Fruit fly (Drosophila melanogaster) whole organism: Measurements from ENCODE around the gene cav.

Source experiments
- CG8478 ChIP-seq: fragments of >200 bp; optimal IDR thresholded peaks from 2 replicates; lab custom pipeline; 2018; ENCODE audit warnings: inconsistent platforms
- Dll ChIP-seq: fragments of >200 bp; optimal IDR thresholded peaks from 2 replicates; lab custom pipeline; 2017
- EcR ChIP-seq, 2 experiments: fragments of >200 bp; optimal IDR thresholded peaks; 2 replicates each; lab custom pipeline; 2017; ENCODE audit warnings: missing biosample characterization in 2 of 2, missing genetic modification characterization in 2 of 2, missing genetic modification reagents in 2 of 2
- pan ChIP-seq: fragments of >200 bp; optimal IDR thresholded peaks from 2 replicates; lab custom pipeline; 2017
- psq ChIP-seq: fragments of >200 bp; optimal IDR thresholded peaks from 2 replicates; lab custom pipeline; 2017
- usp ChIP-seq: fragments of >200 bp; optimal IDR thresholded peaks from 2 replicates; lab custom pipeline; 2017; ENCODE audit warnings: missing biosample characterization, missing genetic modification characterization, mixed read lengths

DNA sequence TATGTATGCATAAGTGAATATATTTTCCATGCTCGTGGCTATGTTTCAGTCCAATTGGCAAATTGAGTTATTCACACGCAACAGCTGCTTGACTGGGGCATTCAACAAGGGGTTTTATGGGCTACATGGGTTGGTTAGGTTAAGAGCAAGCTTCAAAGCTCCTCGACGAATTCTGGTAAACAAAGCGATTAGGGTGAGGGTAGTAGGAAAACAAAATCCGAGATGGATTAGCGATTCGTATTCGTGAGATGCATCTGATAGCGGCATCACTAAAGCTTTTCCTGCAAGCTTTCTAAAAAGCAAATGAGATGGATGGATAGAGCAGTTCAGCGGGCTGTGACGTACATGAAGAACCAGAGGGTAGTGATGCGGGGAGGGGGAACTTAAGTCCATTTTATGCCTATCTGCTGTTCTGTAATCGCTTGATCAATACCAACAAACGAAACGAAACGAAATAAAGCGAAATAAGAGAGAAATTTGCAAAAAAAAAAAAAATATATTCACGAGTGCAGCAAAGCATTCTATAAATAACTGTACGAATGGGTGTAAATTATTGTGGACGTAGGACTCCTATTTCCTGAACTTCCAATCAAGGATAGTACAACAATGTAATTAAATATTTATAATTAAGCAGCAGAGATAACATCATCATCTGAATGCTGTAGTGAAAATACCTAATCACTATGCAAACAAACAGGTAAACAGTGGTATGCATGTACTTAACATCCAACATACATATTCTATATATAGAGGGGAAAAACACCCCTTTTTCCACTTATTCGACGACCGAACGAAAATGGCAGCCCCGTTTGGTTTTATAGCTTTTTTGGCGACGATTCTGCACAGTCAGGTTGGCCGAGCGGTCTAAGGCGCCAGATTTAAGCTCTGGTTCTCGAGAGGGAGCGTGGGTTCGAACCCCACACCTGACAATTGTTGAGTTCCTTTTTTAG is 43.8 kb downstream of the cav start:
- TF ChIP-seq psq (lab: Kevin White, UChicago): no peak
- no peak for TF ChIP-seq EcR (GFP tag; optimal IDR thresholded peaks at IDR 0.05; lab: Kevin White, UChicago)
- TF ChIP-seq pan: no peak
- no peak for TF ChIP-seq usp
- no peak for TF ChIP-seq Dll (lab: Kevin White, UChicago)
- no peak for TF ChIP-seq CG8478 (lab: Kevin White, UChicago)
